Worm (Caenorhabditis elegans) whole organism, early embryonic: ENCODE data around the gene lias-1.

Experiments
- ceh-13 ChIP-seq: fragments of 200-800 bp; sonication (Bioruptor generic); optimal IDR thresholded peaks from 2 replicates; lab custom pipeline; 2018; ENCODE audit warnings: mild to moderate bottlenecking, missing genetic modification characterization, missing compliant biosample characterization
- flt-1 ChIP-seq: fragments of 200-800 bp; sonication (Bioruptor generic); IDR thresholded peaks from 2 replicates; pipeline ENCODE4 v1.3.6; 2022; ENCODE audit warnings: missing genetic modification characterization, missing compliant biosample characterization

DNA sequence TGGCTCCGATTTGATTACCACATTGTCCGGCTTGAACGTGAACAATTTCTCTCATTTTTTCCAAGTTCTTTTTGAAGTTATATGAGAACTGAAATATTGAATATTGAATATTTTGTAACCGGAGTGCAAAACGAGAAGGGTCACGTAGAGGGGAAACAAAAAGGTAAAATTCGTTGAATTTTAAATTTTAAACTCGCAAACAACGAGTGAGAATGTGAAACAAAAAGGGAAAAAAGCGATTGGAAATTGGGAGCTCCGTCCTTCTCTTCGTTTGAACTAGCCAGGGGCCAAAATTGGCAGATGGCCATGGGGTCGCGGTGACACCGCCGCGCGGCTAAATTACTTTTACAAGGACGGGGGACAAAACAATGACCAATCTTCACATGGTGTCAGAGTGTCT, 36.6 kb upstream of the lias-1 start, which contains the start of gene ben-1:
- TF ChIP-seq flt-1 (GFP tag; lab: Robert Waterston, UW) (no peak), ceh-13 (GFP tag; lab: Kevin White, UChicago) (no peak)
